Fruit fly (Drosophila melanogaster) whole organism: ENCODE results near the gene Fkbp39.

Source experiments
- CG8478 ChIP-seq: fragments of >200 bp; optimal IDR thresholded peaks from 2 replicates; lab custom pipeline; 2018; ENCODE audit warnings: inconsistent platforms
- Dll ChIP-seq: fragments of >200 bp; optimal IDR thresholded peaks from 2 replicates; lab custom pipeline; 2017
- EcR ChIP-seq, 2 experiments: fragments of >200 bp; optimal IDR thresholded peaks; 2 replicates each; lab custom pipeline; 2017; ENCODE audit warnings: missing biosample characterization in 2 of 2, missing genetic modification characterization in 2 of 2, missing genetic modification reagents in 2 of 2
- pan ChIP-seq: fragments of >200 bp; optimal IDR thresholded peaks from 2 replicates; lab custom pipeline; 2017
- psq ChIP-seq: fragments of >200 bp; optimal IDR thresholded peaks from 2 replicates; lab custom pipeline; 2017
- usp ChIP-seq: fragments of >200 bp; optimal IDR thresholded peaks from 2 replicates; lab custom pipeline; 2017; ENCODE audit warnings: missing biosample characterization, missing genetic modification characterization, mixed read lengths

The Fkbp39 gene

DNA sequence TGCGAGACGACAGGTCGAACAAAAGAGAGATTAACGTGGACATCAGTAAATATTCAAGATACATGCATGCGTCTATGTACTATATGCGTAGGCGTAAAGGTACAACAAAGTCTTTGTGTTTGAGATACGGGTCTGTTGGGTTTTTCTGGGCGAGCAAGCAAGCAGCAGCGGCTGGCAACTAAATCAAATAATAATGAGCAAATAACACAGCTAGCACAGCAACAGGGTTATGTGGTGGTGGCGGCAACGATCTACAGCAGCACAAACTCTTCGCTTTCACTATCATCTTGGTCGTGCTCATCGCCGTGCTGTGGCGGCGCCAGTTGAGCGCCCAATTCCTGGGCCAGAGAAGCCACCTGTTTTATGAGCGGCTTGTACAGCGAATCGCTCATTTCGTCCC is 21.1 kb upstream of the Fkbp39 start:
- TF ChIP-seq EcR (GFP tag; optimal IDR thresholded peaks at IDR 0.05; lab: Kevin White, UChicago) (no peak), pan (lab: Kevin White, UChicago) (no peak), Dll (no peak), CG8478 (no peak), psq (lab: Kevin White, UChicago) (no peak), usp (no peak)

DNA sequence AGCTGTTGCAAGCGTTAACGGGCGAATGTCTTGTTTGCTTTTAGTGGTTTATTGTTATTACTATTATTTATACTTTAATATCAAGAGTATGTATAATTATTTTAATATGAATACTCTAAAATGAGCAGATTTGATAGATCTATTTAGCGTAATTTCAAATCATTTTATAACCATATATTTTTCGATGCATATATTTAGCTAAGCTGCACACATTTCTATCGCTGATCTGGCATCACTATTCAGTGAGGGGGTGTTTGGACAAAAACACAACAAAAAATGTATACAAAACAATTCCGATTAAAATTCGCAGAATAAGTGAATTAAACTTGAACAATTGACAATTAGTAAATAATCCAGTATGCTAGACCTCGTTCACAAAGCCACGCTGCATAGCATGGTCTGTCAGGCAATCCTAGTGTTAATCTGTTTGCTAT is 18.1 kb upstream of the Fkbp39 start, which contains the start of the genes Trs33 and Tmtc4:
Gene Trs33, minus strand, starts transcription at position 3 of the 434 bp plus-strand sequence.
Gene Tmtc4, plus strand, starts transcription at position 233 of the 434 bp plus-strand sequence.
- TF ChIP-seq pan (lab: Kevin White, UChicago) (no peak), CG8478 (no peak), usp (no peak)

DNA sequence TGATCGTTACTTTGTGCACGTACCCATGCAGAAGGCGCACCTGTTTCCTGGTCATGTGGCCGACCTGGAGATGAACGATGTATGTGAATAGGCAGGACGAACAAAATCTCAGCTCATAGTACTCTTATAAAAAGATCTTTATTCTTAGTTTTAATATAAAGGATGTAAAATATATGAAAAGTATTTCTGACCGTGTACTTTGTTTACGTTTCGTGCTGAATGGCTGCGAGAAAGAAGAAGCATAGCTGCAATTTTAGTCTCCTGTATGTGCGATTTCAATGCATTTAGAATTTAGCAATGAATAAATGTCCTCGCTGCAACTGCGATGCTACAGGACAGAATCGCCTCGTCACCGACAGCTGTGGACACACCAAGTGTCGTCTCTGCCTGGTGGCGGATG is 14.9 kb upstream of the Fkbp39 start, which contains the start of the genes CG42726 and CG42727:
Gene CG42726, plus strand, starts transcription at position 227 of the 400 bp plus-strand sequence.
Gene CG42727, plus strand, starts transcription at position 227 of the 400 bp plus-strand sequence.
- no peak for TF ChIP-seq usp
- TF ChIP-seq Dll: no peak
- TF ChIP-seq psq (lab: Kevin White, UChicago): no peak
- TF ChIP-seq CG8478: no peak
- TF ChIP-seq EcR (GFP tag; optimal IDR thresholded peaks at IDR 0.05; lab: Kevin White, UChicago): no peak
- TF ChIP-seq pan (lab: Kevin White, UChicago): no peak

DNA sequence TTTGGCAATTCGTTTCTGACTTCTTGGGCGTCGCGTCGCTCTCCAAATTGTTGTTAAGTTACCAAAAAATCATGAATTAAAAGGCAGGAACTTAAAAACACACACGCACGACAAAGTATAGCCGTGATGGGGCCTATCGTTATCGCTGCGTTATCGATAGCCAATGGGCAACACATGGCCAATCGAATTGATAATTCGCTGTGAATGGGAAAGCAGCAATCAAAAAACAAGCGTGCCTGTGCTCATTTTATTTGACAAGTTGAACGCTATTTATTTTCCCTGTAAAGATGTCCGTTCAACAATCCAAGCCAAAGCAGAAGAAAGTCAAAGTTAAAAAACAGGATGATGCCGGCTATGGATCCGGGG is 13.1 kb upstream of the Fkbp39 start, which contains the start of the genes Surf4 and CG31301:
Gene Surf4, minus strand, starts transcription at position 159 of the 366 bp plus-strand sequence.
Gene CG31301, plus strand, starts transcription at position 188 of the 366 bp plus-strand sequence.
- TF ChIP-seq pan (lab: Kevin White, UChicago): no peak

DNA sequence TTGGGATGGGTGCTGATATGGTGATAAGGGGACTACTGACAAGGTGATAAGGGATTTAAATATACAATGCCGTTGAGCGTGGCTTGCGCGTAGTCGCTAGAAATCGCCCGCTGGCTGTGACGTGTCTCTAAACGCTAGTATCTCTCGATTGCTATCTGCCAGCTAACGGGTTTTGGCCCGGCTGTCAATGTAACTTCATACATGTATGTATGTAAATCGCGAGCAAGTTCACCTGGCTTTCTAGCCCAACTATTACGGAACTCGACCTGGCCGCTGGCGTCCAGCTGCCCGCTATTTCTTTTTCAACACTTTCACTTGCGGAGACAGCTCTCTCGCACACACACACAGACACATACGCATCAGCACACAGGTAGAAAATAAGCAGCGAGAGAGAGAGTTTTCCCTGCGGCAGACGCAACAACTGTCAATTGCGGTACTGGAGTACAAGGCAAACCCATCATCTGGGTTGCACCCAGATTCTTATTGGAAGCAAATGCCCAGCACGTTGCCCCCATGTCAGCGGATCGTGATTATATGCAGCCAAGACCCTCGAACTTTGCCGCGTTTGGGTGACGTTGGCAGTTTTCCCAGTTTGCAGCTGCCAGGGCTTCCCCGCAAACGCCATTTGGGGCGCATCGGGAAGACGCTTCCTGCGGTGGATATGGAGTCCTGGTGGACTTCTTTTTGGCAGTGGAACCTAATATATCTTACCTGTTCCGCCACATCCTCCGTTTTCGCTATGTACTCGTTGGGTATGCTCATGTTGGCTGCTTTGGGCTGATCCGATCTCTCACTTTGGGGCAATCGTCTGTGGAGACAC is 12.5 kb upstream of the Fkbp39 start:
- no peak for TF ChIP-seq pan (lab: Kevin White, UChicago)
- TF ChIP-seq usp: no peak
- no peak for TF ChIP-seq psq (lab: Kevin White, UChicago)
- no peak for TF ChIP-seq EcR (GFP tag; optimal IDR thresholded peaks at IDR 0.05; lab: Kevin White, UChicago)
- TF ChIP-seq Dll: no peak
- no peak for TF ChIP-seq CG8478

DNA sequence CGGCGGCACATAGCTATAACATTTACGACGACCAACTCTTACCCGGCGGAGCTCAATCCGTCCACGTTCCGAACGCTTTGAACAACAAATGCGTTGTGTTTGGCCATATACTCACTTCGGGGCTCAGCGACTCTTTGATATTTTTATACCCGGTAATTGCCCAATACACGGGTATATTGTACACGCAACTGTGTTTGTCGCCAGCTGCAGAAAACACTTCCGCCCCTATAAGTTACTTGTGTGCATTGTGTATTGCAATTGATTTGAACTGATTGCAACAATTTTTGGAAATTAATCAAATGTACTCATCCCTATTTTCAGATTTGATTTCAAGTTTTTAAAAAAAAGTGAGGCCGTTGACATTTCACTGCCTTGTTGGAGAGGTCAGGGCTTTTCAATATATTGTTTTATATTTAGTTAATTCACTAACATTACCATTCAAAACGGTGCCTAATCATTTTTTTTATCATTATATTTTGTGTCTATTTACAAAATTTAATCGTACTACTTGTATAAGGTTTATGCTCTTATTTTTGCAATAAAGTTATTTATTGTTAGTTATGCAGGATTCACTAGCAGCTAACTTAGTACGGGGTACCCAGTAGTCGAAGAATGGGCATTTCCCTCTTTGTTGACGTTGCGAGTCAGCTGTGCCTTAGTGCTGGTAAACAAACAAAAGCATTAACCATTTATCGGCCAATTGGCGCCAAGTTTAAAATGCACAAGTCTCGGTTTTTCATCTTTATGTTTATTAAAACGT is 10.2 kb upstream of the Fkbp39 start, which contains the start of gene Nagk:
Gene Nagk, minus strand, starts transcription at position 331 of the 760 bp plus-strand sequence.
- TF ChIP-seq pan (lab: Kevin White, UChicago): peak; percentile 96
- TF ChIP-seq EcR (GFP tag; optimal IDR thresholded peaks at IDR 0.05; lab: Kevin White, UChicago): no peak

DNA sequence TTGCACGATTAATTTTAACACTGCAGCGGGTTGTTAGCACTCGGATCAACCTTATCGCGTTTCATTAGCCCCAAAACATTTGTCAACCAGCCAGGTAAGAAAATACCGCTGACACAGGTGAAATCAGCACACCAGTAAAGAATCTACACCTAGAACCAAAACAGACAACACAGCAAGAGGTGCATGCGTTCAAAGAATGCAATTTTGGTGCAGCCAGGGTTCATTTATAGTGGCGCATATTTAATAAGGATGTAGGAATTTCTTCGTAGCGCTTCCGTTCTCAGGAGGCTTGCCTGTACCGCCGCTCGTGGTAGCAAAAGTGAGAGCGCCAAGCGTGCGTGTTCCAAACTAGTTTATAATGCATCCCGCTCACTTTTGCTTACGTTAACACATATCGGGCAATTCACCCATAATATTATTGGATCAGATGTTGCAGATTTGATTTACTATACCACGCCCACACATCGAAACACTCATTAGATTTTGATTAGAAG is 9.5 kb upstream of the Fkbp39 start:
- no peak for TF ChIP-seq psq (lab: Kevin White, UChicago)
- TF ChIP-seq usp: no peak
- no peak for TF ChIP-seq CG8478
- no peak for TF ChIP-seq Dll
- no peak for TF ChIP-seq pan (lab: Kevin White, UChicago)
- TF ChIP-seq EcR (GFP tag; optimal IDR thresholded peaks at IDR 0.05; lab: Kevin White, UChicago): no peak

DNA sequence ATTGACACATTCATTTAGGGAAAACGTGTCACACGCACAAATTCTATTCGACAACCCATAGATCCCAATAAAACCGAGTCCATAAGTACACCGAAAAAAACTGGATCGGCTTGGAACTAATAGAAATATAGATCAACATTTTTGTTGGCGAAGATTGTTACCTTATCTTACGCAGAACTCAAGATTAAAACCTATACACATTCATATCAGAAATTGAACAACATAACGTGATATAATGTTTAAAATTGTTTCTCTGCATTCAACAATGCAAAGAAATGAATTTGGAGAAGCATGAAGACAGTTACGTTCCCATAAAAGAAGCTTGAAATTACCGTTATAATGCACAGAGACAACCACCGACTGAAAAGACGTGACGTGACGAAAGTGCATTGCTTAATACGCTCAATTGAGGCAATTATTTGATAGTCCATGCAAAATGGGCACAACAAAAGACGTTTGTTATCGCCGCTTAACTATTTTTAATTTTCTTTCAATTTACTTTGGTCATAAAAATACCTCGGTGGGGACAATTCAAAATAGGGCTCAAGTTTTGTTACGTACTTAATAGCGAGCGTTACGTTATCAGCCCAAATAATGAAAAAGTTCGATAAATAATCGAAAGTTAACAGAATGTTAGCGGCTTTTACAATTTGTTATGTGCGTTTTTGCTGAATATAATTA is 7.3 kb upstream of the Fkbp39 start, which contains the start of gene SerRS-m:
Gene SerRS-m, plus strand, starts transcription at position 616 of the 681 bp plus-strand sequence.
- TF ChIP-seq pan (lab: Kevin White, UChicago) (no peak), EcR (GFP tag; optimal IDR thresholded peaks at IDR 0.05; lab: Kevin White, UChicago) (no peak), usp (no peak), CG8478 (no peak)

DNA sequence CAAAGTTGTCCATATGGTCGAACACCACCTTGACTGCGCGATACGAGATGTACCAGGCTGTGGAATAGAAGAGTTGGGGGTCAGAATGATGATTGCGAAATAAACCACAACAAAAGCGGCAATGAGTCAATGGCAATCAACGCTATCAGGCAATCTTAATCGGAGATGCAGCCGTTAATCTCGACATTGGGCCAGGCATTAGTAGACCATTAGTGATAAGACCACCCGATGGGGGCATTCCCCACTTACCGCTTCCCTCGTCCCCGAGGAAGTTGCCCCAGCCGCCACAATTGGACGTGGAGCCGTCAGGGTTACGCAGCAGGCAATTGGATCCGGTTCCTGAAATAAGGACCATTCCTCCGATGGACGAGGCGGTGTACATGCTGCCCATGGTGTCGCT is 6.2 kb upstream of the Fkbp39 start:
- TF ChIP-seq usp: no peak
- no peak for TF ChIP-seq psq (lab: Kevin White, UChicago)
- no peak for TF ChIP-seq CG8478
- TF ChIP-seq EcR (GFP tag; optimal IDR thresholded peaks at IDR 0.05; lab: Kevin White, UChicago): no peak
- TF ChIP-seq Dll: no peak
- TF ChIP-seq pan (lab: Kevin White, UChicago): no peak

DNA sequence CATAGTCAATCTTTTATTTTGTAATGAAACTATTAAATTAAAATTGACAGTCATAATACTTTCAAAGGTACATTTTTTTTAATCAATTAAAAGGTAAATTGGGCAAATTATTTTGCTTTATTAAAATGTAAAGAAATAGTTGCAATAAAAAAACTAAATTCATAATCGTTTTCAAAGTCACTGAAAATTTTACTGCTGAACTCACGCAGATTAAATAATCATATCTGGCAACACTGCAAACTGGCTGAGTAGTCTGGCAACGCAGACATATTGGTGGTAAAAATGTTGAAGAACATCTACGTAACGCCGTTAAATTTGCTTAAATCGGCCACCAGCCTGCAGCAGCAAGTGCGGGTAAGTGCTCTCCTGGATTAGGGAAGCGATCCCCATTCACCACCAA is 2.5 kb downstream of the Fkbp39 start, which contains the start of gene mRpL9:
Gene mRpL9, plus strand, starts transcription at position 267 of the 400 bp plus-strand sequence.
- TF ChIP-seq usp: no peak
- TF ChIP-seq pan (lab: Kevin White, UChicago): no peak
- no peak for TF ChIP-seq EcR (GFP tag; optimal IDR thresholded peaks at IDR 0.05; lab: Kevin White, UChicago)
- TF ChIP-seq Dll: no peak
- no peak for TF ChIP-seq psq (lab: Kevin White, UChicago)
- TF ChIP-seq CG8478: no peak

DNA sequence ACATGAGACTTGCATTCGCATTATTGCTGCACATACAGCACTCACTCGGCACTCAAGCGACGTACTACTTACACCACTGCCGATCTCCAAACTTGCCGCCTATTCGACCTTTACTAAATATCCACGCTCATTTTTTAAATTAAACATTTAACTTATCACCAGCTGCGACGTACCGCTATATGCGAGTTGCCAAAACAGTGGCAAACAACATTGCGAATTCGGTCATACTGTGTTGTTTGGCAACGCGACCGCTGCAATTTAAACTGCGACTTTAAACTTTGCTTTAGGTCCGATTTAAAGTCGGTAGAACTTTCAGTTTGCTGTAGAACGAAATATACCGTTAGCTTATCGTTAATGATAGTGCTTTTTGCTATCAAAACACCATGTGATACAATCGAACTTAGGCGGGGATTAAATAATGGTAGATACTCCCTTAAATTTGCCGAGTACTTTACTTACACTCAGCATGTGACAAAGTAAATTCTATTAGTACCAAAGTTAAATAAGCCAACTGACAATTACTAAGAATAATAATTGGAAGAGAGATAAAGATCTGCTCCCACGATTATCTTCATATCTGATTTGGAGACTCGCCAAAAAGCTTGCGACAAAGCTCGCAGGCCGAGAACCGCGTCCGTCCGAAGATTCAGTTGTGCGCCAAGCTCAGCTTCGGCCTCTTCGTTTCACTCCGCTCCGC is 4.7 kb downstream of the Fkbp39 start, which contains the start of the genes CG6236 and ea:
Gene CG6236, minus strand, starts transcription at position 187 of the 697 bp plus-strand sequence.
Gene ea, plus strand, starts transcription at position 647 of the 697 bp plus-strand sequence.
- TF ChIP-seq CG8478 (no peak), usp (no peak), pan (lab: Kevin White, UChicago) (no peak), EcR (GFP tag; optimal IDR thresholded peaks at IDR 0.05; lab: Kevin White, UChicago) (no peak), psq (lab: Kevin White, UChicago) (no peak), Dll (no peak)
